Worm (Caenorhabditis elegans): Measurements from ENCODE around the gene F58G11.4.
A peak's percentile ranks its signal among the peaks of the same experiment; 100 is the strongest.

ce11 chrV:13715223-13715686 is 42.9 kb downstream of the F58G11.4 start, which contains the start of gene zipt-9:
- TF ChIP-seq nfya-1 (tag; optimal IDR thresholded peaks at IDR 0.05; ENCODE audit: insufficient read depth) (no peak), ztf-4 (tag; optimal IDR thresholded peaks at IDR 0.05) (no peak), fkh-10 (GFP tag; optimal IDR thresholded peaks at IDR 0.05) (peak; percentile 60), zag-1 (tag; optimal IDR thresholded peaks at IDR 0.05) (no peak), aly-2 (tag; optimal IDR thresholded peaks at IDR 0.05) (no peak), daf-12 (tag; optimal IDR thresholded peaks at IDR 0.05) (no peak), nhr-28 (tag; optimal IDR thresholded peaks at IDR 0.05) (no peak), egl-27 (tag; optimal IDR thresholded peaks at IDR 0.05) (no peak), unc-62 (GFP tag; optimal IDR thresholded peaks at IDR 0.05) (no peak), pha-4 (tag; optimal IDR thresholded peaks at IDR 0.05) (peak; percentile 82), ama-1 (optimal IDR thresholded peaks at IDR 0.05) (no peak), ceh-16 (tag; optimal IDR thresholded peaks at IDR 0.05) (no peak)

All from whole organism, L3 larva.